Worm (Caenorhabditis elegans) whole organism, L1 larva: Measurements from ENCODE around the gene F40F4.7.

Experiments used
- ceh-8 ChIP-seq: fragments of 200-800 bp; sonication (Bioruptor generic); optimal IDR thresholded peaks from 2 replicates; lab custom pipeline; 2018; ENCODE audit warnings: mild to moderate bottlenecking, missing genetic modification characterization, moderate library complexity, missing compliant biosample characterization
- dpl-1 ChIP-seq, 3 experiments: fragments of 150-350 bp in 2 of 3; sonication (generic microtip) in 1 of 3; optimal IDR thresholded peaks; 2 replicates each; lab custom pipeline; 2014 to 2017; ENCODE audit warnings: missing biosample characterization in 3 of 3, missing genetic modification characterization in 3 of 3, missing genetic modification reagents in 3 of 3
- fos-1 ChIP-seq: fragments of 150-350 bp; optimal IDR thresholded peaks from 2 replicates; lab custom pipeline; 2014; ENCODE audit warnings: missing biosample characterization, missing genetic modification characterization
- grh-1 ChIP-seq: fragments of 200-800 bp; sonication (Bioruptor generic); IDR thresholded peaks from 2 replicates; pipeline ENCODE4 v1.3.6; 2022; ENCODE audit warnings: missing genetic modification reagents, missing genetic modification characterization, missing compliant biosample characterization
- nhr-237 ChIP-seq: fragments of 150-350 bp; optimal IDR thresholded peaks from 2 replicates; lab custom pipeline; 2014; ENCODE audit warnings: missing biosample characterization, missing genetic modification characterization
- nhr-76 ChIP-seq: sonication (generic microtip); optimal IDR thresholded peaks from 2 replicates; lab custom pipeline; 2017; ENCODE audit warnings: missing biosample characterization, missing genetic modification characterization
- vab-15 ChIP-seq: sonication (generic microtip); optimal IDR thresholded peaks from 2 replicates; lab custom pipeline; 2017; ENCODE audit warnings: missing genotype, mild to moderate bottlenecking, missing genetic modification characterization, missing compliant biosample characterization
- ztf-4 ChIP-seq: fragments of 150-350 bp; optimal IDR thresholded peaks from 2 replicates; lab custom pipeline; 2014; ENCODE audit warnings: missing biosample characterization, missing genetic modification characterization

DNA sequence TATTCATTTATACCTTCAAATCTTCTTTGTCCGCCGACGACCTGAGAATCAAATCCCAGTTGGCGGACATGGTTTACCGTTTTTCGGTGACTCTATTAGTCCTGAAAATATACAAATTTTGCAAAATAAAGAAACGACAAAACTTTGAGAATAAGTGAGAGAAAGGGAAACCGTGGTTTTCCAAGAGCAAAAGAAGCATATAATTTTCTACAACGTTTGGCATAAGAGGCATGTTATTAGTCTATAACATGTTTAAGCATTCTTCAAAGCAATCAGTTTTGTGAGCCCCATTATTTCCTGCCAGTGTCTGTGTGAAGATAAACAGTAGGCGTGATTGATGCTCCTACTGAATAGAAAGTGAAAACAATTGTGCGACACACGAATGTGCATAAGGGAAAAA lies 34.4 kb upstream of the F40F4.7 start, which contains the start of gene K09C4.10:
- TF ChIP-seq nhr-76 (tag; lab: Kevin White, UChicago) (no peak), vab-15 (tag; lab: Kevin White, UChicago) (no peak), fos-1 (tag; lab: Kevin White, UChicago) (no peak), grh-1 (no peak), dpl-1 (GFP tag; optimal IDR thresholded peaks at IDR 0.05; lab: Kevin White, UChicago) (no peak), ztf-4 (tag; lab: Kevin White, UChicago) (no peak), ceh-8 (GFP tag; lab: Kevin White, UChicago) (no peak), nhr-237 (tag; lab: Kevin White, UChicago) (no peak)
